Worm (Caenorhabditis elegans): Measurements from ENCODE around the gene R11D1.4.

The R11D1.4 gene

DNA sequence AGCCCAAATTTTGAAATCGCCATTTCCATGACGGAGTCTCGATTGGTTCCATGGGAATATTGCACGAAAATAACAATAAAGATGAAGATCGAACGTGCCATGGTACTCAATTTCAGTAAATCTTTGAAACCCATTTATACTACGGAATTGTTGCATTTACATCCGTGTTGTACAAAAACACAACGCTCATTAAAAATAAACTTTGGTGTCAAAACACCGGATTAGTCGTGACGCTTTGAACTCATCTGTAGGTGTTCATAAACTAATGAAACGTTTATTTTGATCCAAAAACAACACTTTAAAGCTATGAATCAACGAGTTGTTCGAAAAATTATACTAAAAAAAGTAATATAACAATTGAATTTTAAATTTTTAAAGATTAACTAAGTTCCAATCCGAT lies at the start of gene R11D1.4:
Gene R11D1.4, minus strand, starts transcription at position 101 of the 400 bp plus-strand sequence.
- TF ChIP-seq ama-1 (optimal IDR thresholded peaks at IDR 0.05) (no peak), mdl-1 (tag; optimal IDR thresholded peaks at IDR 0.05) (no peak), lin-39 (tag; optimal IDR thresholded peaks at IDR 0.05) (no peak), nhr-12 (tag; optimal IDR thresholded peaks at IDR 0.05) (no peak), nhr-25 (tag; optimal IDR thresholded peaks at IDR 0.05) (no peak), alr-1 (tag; optimal IDR thresholded peaks at IDR 0.05) (no peak), skn-1 (tag; optimal IDR thresholded peaks at IDR 0.05) (no peak), lin-11 (tag; optimal IDR thresholded peaks at IDR 0.05) (no peak), nhr-6 (tag; optimal IDR thresholded peaks at IDR 0.05) (no peak), nhr-129 (tag; optimal IDR thresholded peaks at IDR 0.05) (no peak), C34F6.9 (tag; optimal IDR thresholded peaks at IDR 0.05) (no peak), mbf-1 (tag; optimal IDR thresholded peaks at IDR 0.05) (no peak), nhr-21 (tag; optimal IDR thresholded peaks at IDR 0.05) (no peak), ZK546.5 (tag; optimal IDR thresholded peaks at IDR 0.05) (no peak), zag-1 (tag; optimal IDR thresholded peaks at IDR 0.05) (no peak), snpc-4 (tag; optimal IDR thresholded peaks at IDR 0.05) (no peak)

- TF ChIP-seq R02D3.7 (tag; optimal IDR thresholded peaks at IDR 0.05) (no peak), nhr-129 (tag; optimal IDR thresholded peaks at IDR 0.05) (peak; percentile 76), lsy-2 (tag; optimal IDR thresholded peaks at IDR 0.05) (peak; percentile 56 to 97), C34F6.9 (tag; optimal IDR thresholded peaks at IDR 0.05) (peak; percentile 61), blmp-1 (tag; optimal IDR thresholded peaks at IDR 0.05; ENCODE audit: insufficient read depth) (no peak), crh-2 (tag; optimal IDR thresholded peaks at IDR 0.05) (peak; percentile 35)
Observed at ce11 chrV:12763291-12763995, 49.4 kb upstream of the R11D1.4 start, which contains the start of the genes abcf-1 and scc-3. abcf-1 (minus strand) TSS chrV:12763375. scc-3 (plus strand) TSS chrV:12763945.

DNA sequence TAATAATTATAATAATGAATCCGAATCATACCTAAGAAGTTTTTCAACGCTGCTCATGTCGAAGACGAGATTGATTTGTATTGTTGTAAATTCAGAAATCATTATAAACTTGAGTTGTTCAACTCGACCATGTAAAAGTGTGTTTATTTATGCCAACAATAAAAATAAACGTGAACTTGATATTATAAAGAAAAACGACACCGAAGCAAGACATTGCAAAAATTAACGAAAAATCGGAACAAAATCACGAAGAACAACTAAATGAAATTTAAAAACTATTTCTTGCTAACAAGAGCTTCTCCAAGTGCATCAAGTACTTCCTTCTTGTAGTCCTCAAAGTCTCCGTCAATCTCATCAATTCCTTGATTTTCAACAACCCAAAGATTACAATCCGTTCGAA lies 46.9 kb upstream of the R11D1.4 start, which contains the start of gene F18E2.15:
Gene F18E2.15, minus strand, starts transcription at position 101 of the 400 bp plus-strand sequence.
- TF ChIP-seq sma-3 (GFP tag; optimal IDR thresholded peaks at IDR 0.05) (no peak), aly-2 (tag; optimal IDR thresholded peaks at IDR 0.05) (no peak)

ce11 chrV:12759660-12760059 lies 45.6 kb upstream of the R11D1.4 start, which contains the start of gene papl-1:
papl-1 (minus strand) TSS chrV:12759760.
- TF ChIP-seq lsy-2 (tag; optimal IDR thresholded peaks at IDR 0.05) (no peak), mbf-1 (tag; optimal IDR thresholded peaks at IDR 0.05) (no peak), nhr-11 (tag; optimal IDR thresholded peaks at IDR 0.05) (no peak), gmeb-1 (tag; optimal IDR thresholded peaks at IDR 0.05) (no peak), crh-2 (tag; optimal IDR thresholded peaks at IDR 0.05) (no peak), C34F6.9 (tag; optimal IDR thresholded peaks at IDR 0.05) (no peak), nhr-6 (tag; optimal IDR thresholded peaks at IDR 0.05) (no peak), Y55F3AM.14 (GFP tag; optimal IDR thresholded peaks at IDR 0.05) (no peak), sem-4 (tag; optimal IDR thresholded peaks at IDR 0.05) (no peak), lin-39 (tag; optimal IDR thresholded peaks at IDR 0.05) (no peak), lin-11 (tag; optimal IDR thresholded peaks at IDR 0.05) (no peak), unc-39 (tag; optimal IDR thresholded peaks at IDR 0.05) (no peak), skn-1 (tag; optimal IDR thresholded peaks at IDR 0.05) (no peak), R02D3.7 (tag; optimal IDR thresholded peaks at IDR 0.05) (no peak)

DNA sequence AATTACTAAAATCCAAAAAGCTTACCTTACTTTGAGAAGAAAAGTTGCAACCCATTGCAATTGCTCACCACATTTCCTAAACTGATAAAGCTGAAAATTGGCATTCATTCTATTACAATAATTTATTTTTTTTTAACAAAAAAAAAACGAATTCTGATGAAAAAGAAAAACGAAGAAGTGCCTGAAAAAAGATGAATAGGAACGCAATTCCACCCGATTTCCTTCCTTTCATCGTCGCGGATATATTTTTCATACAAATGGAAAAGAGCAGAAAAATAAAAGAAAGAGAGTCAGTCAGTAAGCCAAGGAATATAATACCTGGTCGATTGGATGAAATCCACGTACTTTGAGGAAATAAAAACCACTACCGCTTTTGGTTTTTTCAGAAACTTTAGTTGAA lies 40.8 kb upstream of the R11D1.4 start, which contains the start of gene gpa-13:
Gene gpa-13, minus strand, starts transcription at position 101 of the 400 bp plus-strand sequence.
- TF ChIP-seq ama-1 (optimal IDR thresholded peaks at IDR 0.05) (no peak), nhr-12 (tag; optimal IDR thresholded peaks at IDR 0.05) (no peak), zag-1 (tag; optimal IDR thresholded peaks at IDR 0.05) (no peak), elt-1 (tag; optimal IDR thresholded peaks at IDR 0.05) (no peak), ztf-1 (GFP tag; conservative IDR thresholded peaks at IDR 0.05) (no peak), fos-1 (tag; optimal IDR thresholded peaks at IDR 0.05) (no peak), lin-39 (tag; optimal IDR thresholded peaks at IDR 0.05) (no peak), nhr-129 (tag; optimal IDR thresholded peaks at IDR 0.05) (no peak), mdl-1 (tag; optimal IDR thresholded peaks at IDR 0.05) (no peak), elt-3 (tag; optimal IDR thresholded peaks at IDR 0.05) (no peak), C34F6.9 (tag; optimal IDR thresholded peaks at IDR 0.05) (no peak), nhr-237 (tag; optimal IDR thresholded peaks at IDR 0.05) (no peak), lsy-2 (tag; optimal IDR thresholded peaks at IDR 0.05) (no peak), R02D3.7 (tag; optimal IDR thresholded peaks at IDR 0.05) (no peak), mbf-1 (tag; optimal IDR thresholded peaks at IDR 0.05) (no peak)

Measured in whole organism, L2 larva.